Worm (Caenorhabditis elegans): Measurements from ENCODE around the gene F09E5.14.

Gene F09E5.14

ce11 chrII:5340672-5341568, 3.8 kb downstream of the F09E5.14 start:
- TF ChIP-seq K11D2.4 (GFP tag; IDR thresholded peaks at IDR 0.05) (peak; percentile 37; the same call in 1 of the 2 replicates), cebp-1 (GFP tag; IDR thresholded peaks at IDR 0.05) (no peak; the same call in 1 of the 2 replicates), cebp-1 (tag; optimal IDR thresholded peaks at IDR 0.05) (peak; percentile 61), bed-1 (GFP tag; IDR thresholded peaks at IDR 0.05) (no peak), ceh-40 (GFP tag; IDR thresholded peaks at IDR 0.05) (peak; percentile 64; the same call in 1 of the 2 replicates), madf-6 (GFP tag; IDR thresholded peaks at IDR 0.05) (peak; percentile 17; the same call in 1 of the 2 replicates), nfyb-1 (GFP tag; IDR thresholded peaks at IDR 0.05) (0 out of 2 replicates have a peak, but pooled peaks have one; percentile 69), dox-1 (GFP tag; IDR thresholded peaks at IDR 0.05) (peak; percentile 58), die-1 (tag; optimal IDR thresholded peaks at IDR 0.05) (peak; percentile 6), K12H6.12 (tag; optimal IDR thresholded peaks at IDR 0.05) (peak; percentile 5), madf-3 (GFP tag; IDR thresholded peaks at IDR 0.05) (peak; percentile 71; the same call in 1 of the 2 replicates), repo-1 (tag; optimal IDR thresholded peaks at IDR 0.05) (peak; percentile 28), F23B12.7 (tag; optimal IDR thresholded peaks at IDR 0.05; ENCODE audit: insufficient read depth) (no peak), Y53G8AR.9 (GFP tag; conservative IDR thresholded peaks at IDR 0.05) (no peak), ama-1 (optimal IDR thresholded peaks at IDR 0.05) (no peak), ama-1 (GFP tag; optimal IDR thresholded peaks at IDR 0.05) (peak in 1 of 2 experiments; percentile 19), F57A8.1 (GFP tag; optimal IDR thresholded peaks at IDR 0.05) (no peak), chd-7 (tag; optimal IDR thresholded peaks at IDR 0.05) (peak; percentile 37), ZK185.1 (tag; optimal IDR thresholded peaks at IDR 0.05; ENCODE audit: poor library complexity, severe bottlenecking) (peak; percentile 8)

DNA sequence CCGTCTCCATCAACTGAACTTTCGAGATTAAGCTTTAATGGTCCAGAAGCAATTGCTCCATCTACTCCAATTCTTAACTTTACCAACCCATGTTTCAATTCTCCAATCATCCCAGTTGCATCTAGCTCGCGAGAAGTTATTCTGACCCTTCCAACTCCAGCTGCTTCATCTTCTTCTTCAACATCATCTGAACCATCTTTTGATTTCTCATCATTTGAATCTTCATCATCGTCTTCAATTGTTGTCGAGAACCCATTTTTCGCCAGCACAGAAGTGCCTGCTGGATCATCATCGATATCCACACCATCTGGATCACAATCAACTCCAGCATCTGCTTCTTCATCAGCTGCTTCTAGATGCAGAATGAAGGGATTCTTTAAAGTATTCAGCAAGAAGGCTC, 5.1 kb downstream of the F09E5.14 start:
- TF ChIP-seq T26A5.8 (tag; optimal IDR thresholded peaks at IDR 0.05) (no peak), cebp-2 (GFP tag; IDR thresholded peaks at IDR 0.05) (no peak), lag-1 (GFP tag; IDR thresholded peaks at IDR 0.05) (no peak)

DNA sequence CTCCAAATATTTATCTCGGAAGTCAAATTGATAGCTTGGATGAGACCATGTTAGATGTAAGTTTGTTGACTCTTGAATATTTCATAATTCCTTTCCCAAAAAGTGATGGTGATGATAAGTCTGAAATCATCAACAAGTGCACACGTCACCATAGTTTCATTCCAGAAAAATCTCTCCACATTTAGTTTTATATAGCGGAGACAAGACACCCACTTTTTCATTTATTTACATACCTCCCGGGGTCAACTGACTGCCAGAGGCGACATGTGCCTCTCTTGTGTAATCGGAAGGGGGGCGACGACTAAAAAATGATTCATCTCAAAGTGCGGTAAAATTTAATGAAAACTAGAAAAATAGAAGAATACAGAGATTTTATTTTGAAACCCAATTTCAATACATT, 6.4 kb downstream of the F09E5.14 start:
- TF ChIP-seq ama-1 (optimal IDR thresholded peaks at IDR 0.05) (no peak), ama-1 (GFP tag; optimal IDR thresholded peaks at IDR 0.05) (no peak), pha-4 (tag; optimal IDR thresholded peaks at IDR 0.05) (peak; percentile 56), xnd-1 (tag; optimal IDR thresholded peaks at IDR 0.05) (no peak), C06A6.2 (GFP tag; conservative IDR thresholded peaks at IDR 0.05) (0 out of 2 replicates have a peak, but pooled peaks have one; percentile 12), cebp-1 (GFP tag; IDR thresholded peaks at IDR 0.05) (peak; percentile 74), cebp-1 (tag; optimal IDR thresholded peaks at IDR 0.05) (peak; percentile 82), hsf-1 (GFP tag; IDR thresholded peaks at IDR 0.05) (0 out of 2 replicates have a peak, but pooled peaks have one; percentile 35), let-607 (tag; optimal IDR thresholded peaks at IDR 0.05) (peak in 1 of 2 experiments; percentile 2), ekl-4 (GFP tag; IDR thresholded peaks at IDR 0.05) (0 out of 2 replicates have a peak, but pooled peaks have one; percentile 10), attf-5 (GFP tag; optimal IDR thresholded peaks at IDR 0.05) (peak; percentile 54), lin-26 (GFP tag; IDR thresholded peaks at IDR 0.05) (0 out of 2 replicates have a peak, but pooled peaks have one; percentile 17), nhr-80 (tag; optimal IDR thresholded peaks at IDR 0.05) (peak; percentile 18), ets-4 (GFP tag; optimal IDR thresholded peaks at IDR 0.05) (no peak)

DNA sequence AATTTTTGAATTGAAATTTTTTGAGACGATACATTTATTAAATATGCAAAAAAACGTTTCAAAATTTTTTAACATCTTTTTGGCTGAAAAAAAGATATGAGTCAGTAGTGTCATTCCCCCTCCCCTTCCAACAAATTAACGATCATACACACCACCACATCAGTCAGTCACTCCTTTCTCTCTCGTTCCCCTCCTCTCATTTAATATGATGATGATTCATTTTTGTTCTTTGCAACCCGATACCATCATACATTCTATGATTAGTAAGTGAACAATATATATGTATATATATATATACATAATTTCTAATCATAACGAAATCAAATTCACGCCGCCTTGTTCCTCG, 7.2 kb downstream of the F09E5.14 start:
- peak; percentile 21 for TF ChIP-seq unc-62 (GFP tag; optimal IDR thresholded peaks at IDR 0.05)
- no peak for TF ChIP-seq repo-1 (tag; optimal IDR thresholded peaks at IDR 0.05)
- TF ChIP-seq atf-7 (tag; optimal IDR thresholded peaks at IDR 0.05) = no peak
- no peak for TF ChIP-seq efl-1 (GFP tag; optimal IDR thresholded peaks at IDR 0.05)
- no peak for TF ChIP-seq pha-4 (tag; optimal IDR thresholded peaks at IDR 0.05)
- TF ChIP-seq nhr-80 (tag; optimal IDR thresholded peaks at IDR 0.05) = peak; percentile 31
- no peak for TF ChIP-seq unc-130 (GFP tag; optimal IDR thresholded peaks at IDR 0.05)
- TF ChIP-seq madf-6 (GFP tag; IDR thresholded peaks at IDR 0.05) = no peak
- no peak for TF ChIP-seq him-1 (tag; optimal IDR thresholded peaks at IDR 0.05)
- TF ChIP-seq let-607 (tag; optimal IDR thresholded peaks at IDR 0.05) = no peak
- TF ChIP-seq sea-2 (GFP tag; IDR thresholded peaks at IDR 0.05) = no peak
- no peak for TF ChIP-seq tbp1 (GFP tag; optimal IDR thresholded peaks at IDR 0.05)
- no peak for TF ChIP-seq ceh-27 (GFP tag; optimal IDR thresholded peaks at IDR 0.05)
- no peak for TF ChIP-seq mcd-1 (GFP tag; IDR thresholded peaks at IDR 0.05)
- no peak for TF ChIP-seq tlf-1 (GFP tag; optimal IDR thresholded peaks at IDR 0.05)
- 0 out of 2 replicates have a peak, but pooled peaks have one; percentile 8 for TF ChIP-seq lin-26 (GFP tag; IDR thresholded peaks at IDR 0.05)

Data from whole organism, young adult.